Worm (Caenorhabditis elegans): Measurements from ENCODE around the gene C25F9.9.
A peak's percentile ranks its signal among the peaks of the same experiment; 100 is the strongest.

DNA sequence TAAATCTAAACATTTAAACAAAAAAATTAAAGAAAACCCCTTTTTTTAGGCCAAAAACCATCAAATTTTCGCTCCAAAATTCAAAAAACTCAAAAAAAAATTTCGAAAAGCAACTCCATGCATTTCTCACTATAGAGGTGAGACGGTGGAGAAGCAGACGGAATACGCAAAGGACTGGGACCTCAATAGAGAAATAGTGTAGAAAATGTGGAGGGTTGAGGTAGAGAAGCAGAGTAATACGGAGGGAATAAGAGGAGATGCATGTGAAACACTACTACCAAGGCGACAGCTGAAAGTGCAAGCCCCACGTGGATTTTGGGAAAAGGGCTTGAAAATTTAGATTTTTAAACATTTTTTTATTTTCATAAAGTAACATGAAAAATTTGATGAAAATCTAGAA, 25.2 kb upstream of the C25F9.9 start:
- TF ChIP-seq lin-39 (tag; optimal IDR thresholded peaks at IDR 0.05) (no peak), unc-62 (GFP tag; optimal IDR thresholded peaks at IDR 0.05) (no peak), mdl-1 (tag; optimal IDR thresholded peaks at IDR 0.05) (no peak), nhr-237 (tag; optimal IDR thresholded peaks at IDR 0.05) (no peak), ztf-11 (tag; optimal IDR thresholded peaks at IDR 0.05) (no peak), jun-1 (tag; optimal IDR thresholded peaks at IDR 0.05) (no peak), mep-1 (tag; optimal IDR thresholded peaks at IDR 0.05) (peak; percentile 15), skn-1 (tag; optimal IDR thresholded peaks at IDR 0.05) (no peak), alr-1 (tag; optimal IDR thresholded peaks at IDR 0.05; ENCODE audit: borderline replicate concordance) (no peak), nhr-76 (tag; optimal IDR thresholded peaks at IDR 0.05) (no peak), ces-1 (GFP tag; optimal IDR thresholded peaks at IDR 0.05) (no peak), C34B4.2 (tag; optimal IDR thresholded peaks at IDR 0.05) (no peak), dpl-1 (GFP tag; optimal IDR thresholded peaks at IDR 0.05) (peak in 1 of 3 experiments; percentile 23)
